Worm (Caenorhabditis elegans) whole organism, early embryonic: ENCODE results near the gene inf-1.

Experiments used
- B0310.2 ChIP-seq: sonication (generic microtip); optimal IDR thresholded peaks from 2 replicates; lab custom pipeline; 2016; ENCODE audit warnings: mild to moderate bottlenecking, missing genetic modification characterization, missing compliant biosample characterization
- F13C5.2 ChIP-seq: sonication (generic microtip); optimal IDR thresholded peaks from 2 replicates; lab custom pipeline; 2017; ENCODE audit warnings: mild to moderate bottlenecking, missing genetic modification characterization, inconsistent platforms, missing compliant biosample characterization
- aly-1 ChIP-seq: sonication (generic microtip); optimal IDR thresholded peaks from 2 replicates; lab custom pipeline; 2016; ENCODE audit warnings: missing genetic modification characterization, missing compliant biosample characterization
- ama-1 ChIP-seq: fragments of 150-350 bp; optimal IDR thresholded peaks from 2 replicates; lab custom pipeline; 2014
- ceh-13 ChIP-seq: fragments of 200-800 bp; sonication (Bioruptor generic); optimal IDR thresholded peaks from 2 replicates; lab custom pipeline; 2018; ENCODE audit warnings: mild to moderate bottlenecking, missing genetic modification characterization, missing compliant biosample characterization
- ceh-36 ChIP-seq: sonication (generic microtip); optimal IDR thresholded peaks from 2 replicates; lab custom pipeline; 2016; ENCODE audit warnings: missing genetic modification characterization, inconsistent platforms, missing compliant biosample characterization
- ets-7 ChIP-seq: sonication (generic microtip); optimal IDR thresholded peaks from 2 replicates; lab custom pipeline; 2016; ENCODE audit warnings: missing genotype, missing genetic modification characterization, missing compliant biosample characterization
- flt-1 ChIP-seq: fragments of 200-800 bp; sonication (Bioruptor generic); IDR thresholded peaks from 2 replicates; pipeline ENCODE4 v1.3.6; 2022; ENCODE audit warnings: missing genetic modification characterization, missing compliant biosample characterization
- hmbx-1 ChIP-seq: sonication (generic microtip); optimal IDR thresholded peaks from 2 replicates; lab custom pipeline; 2016; ENCODE audit warnings: mild to moderate bottlenecking, missing genetic modification characterization, missing compliant biosample characterization
- hmg-4 ChIP-seq: fragments of 200-800 bp; sonication (Bioruptor generic); optimal IDR thresholded peaks from 2 replicates; lab custom pipeline; 2018; ENCODE audit warnings: mild to moderate bottlenecking, missing genetic modification characterization, missing compliant biosample characterization
- hnd-1 ChIP-seq: sonication (generic microtip); optimal IDR thresholded peaks from 2 replicates; lab custom pipeline; 2016; ENCODE audit warnings: missing genetic modification characterization, missing compliant biosample characterization
- pes-1 ChIP-seq: fragments of 200-800 bp; sonication (Bioruptor generic); IDR thresholded peaks from 2 replicates; pipeline ENCODE4 v1.3.6; 2022; ENCODE audit warnings: missing genetic modification reagents, missing genetic modification characterization, missing compliant biosample characterization
- scrt-1 ChIP-seq: fragments of 200-800 bp; sonication (Bioruptor generic); IDR thresholded peaks from 2 replicates; pipeline ENCODE4 v1.3.6; 2022; ENCODE audit warnings: missing genetic modification characterization, missing compliant biosample characterization
- sea-1 ChIP-seq: fragments of 200-800 bp; sonication (Bioruptor generic); conservative IDR thresholded peaks from 2 replicates; pipeline ENCODE4 v1.3.6; 2022; ENCODE audit warnings: missing genetic modification characterization, missing compliant biosample characterization
- tbx-11 ChIP-seq: fragments of 200-800 bp; sonication (Bioruptor generic); IDR thresholded peaks from 2 replicates; pipeline ENCODE4 v1.3.6; 2022; ENCODE audit warnings: missing genetic modification characterization, missing compliant biosample characterization
- tbx-37 ChIP-seq: fragments of 200-800 bp; sonication (Bioruptor generic); conservative IDR thresholded peaks from 2 replicates; pipeline ENCODE4 v1.3.6; 2022; ENCODE audit warnings: missing genetic modification reagents, missing genetic modification characterization, missing compliant biosample characterization
- tra-4 ChIP-seq: sonication (generic microtip); optimal IDR thresholded peaks from 2 replicates; lab custom pipeline; 2017; ENCODE audit warnings: missing genetic modification characterization, missing compliant biosample characterization

The inf-1 gene

DNA sequence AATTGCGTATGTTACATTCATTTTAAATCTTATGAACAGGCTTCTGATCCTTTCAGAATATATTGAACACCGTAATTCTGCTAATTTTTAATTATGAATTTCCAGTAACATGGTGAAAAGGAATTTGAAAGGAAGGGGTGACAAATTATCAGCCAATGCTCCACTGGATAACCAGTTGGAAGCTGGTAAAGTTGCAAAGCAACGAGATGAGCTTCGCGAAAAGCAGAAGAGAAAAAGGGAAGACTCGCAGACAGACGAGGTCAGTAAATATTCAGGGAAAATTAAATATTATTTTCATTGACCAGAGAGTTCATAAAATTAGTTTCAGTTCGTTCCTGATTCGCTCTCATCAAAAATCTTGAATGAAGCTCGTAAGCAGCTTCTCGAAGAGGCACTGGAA, 2.0 kb downstream of the inf-1 start, which contains the start of gene byn-1:
TSS of gene byn-1 (plus strand) at position 106 of the 400 bp plus-strand sequence.
- TF ChIP-seq tbx-11 (GFP tag; lab: Robert Waterston, UW) (no peak), ama-1 (lab: Kevin White, UChicago) (peak; percentile 26)

DNA sequence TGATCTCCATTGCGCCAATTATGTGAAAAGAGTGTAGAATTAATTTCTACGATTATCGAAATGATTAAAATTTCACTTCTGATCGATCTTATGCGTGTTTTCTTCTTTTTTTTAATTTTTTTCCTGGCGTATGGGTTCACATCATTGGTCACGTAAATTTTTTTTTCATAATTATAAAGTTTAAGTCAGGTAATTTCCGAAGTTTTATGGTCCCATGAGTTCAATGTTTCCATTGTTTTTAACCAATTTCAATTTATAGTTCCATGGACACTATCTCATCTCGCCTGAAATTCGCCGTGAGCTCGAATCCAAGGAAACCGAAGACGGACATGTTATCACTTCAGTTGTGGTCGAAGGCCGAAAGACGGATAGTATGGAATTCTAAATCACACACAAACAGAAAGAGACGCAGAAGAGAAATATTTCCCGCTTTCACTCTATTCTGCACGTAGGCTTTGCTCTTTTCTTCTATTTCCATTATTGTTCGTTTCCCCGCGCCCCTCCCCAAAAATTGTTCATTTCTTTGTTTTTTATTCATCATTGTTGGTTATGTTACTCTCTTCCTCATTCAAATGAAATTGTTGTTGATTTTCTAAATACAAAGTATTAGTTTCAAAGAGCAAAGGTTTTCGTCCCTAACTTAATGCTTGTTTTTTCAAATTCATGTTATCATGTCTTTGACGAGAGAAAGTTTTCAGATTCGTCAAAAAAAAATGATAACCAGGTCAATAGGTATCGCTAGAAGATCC, 5.5 kb downstream of the inf-1 start, which contains the start of the genes F57B9.8 and coq-2:
TSS of gene F57B9.8 (minus strand) at position 51 of the 749 bp plus-strand sequence.
TSS of gene coq-2 (plus strand) at position 699 of the 749 bp plus-strand sequence.
- TF ChIP-seq sea-1 (GFP tag; lab: Robert Waterston, UW), result no peak
- TF ChIP-seq ets-7 (tag; lab: Kevin White, UChicago), result no peak
- no peak for TF ChIP-seq pes-1 (GFP tag; lab: Robert Waterston, UW)
- TF ChIP-seq ama-1 (lab: Kevin White, UChicago), result no peak
- TF ChIP-seq tbx-37 (GFP tag; lab: Robert Waterston, UW), result no peak
- TF ChIP-seq hnd-1 (tag; lab: Kevin White, UChicago), result no peak
- no peak for TF ChIP-seq ceh-36
- TF ChIP-seq hmg-4 (GFP tag; lab: Kevin White, UChicago), result no peak
- no peak for TF ChIP-seq B0310.2 (tag; lab: Kevin White, UChicago)
- no peak for TF ChIP-seq aly-1 (tag; lab: Kevin White, UChicago)
- TF ChIP-seq tbx-11 (GFP tag; lab: Robert Waterston, UW), result no peak
- TF ChIP-seq ceh-13 (GFP tag; lab: Kevin White, UChicago), result no peak
- TF ChIP-seq scrt-1, result no peak

- TF ChIP-seq ceh-13 (GFP tag; lab: Kevin White, UChicago) (no peak), ceh-36 (no peak), sea-1 (GFP tag; lab: Robert Waterston, UW) (no peak), pes-1 (GFP tag; lab: Robert Waterston, UW) (no peak), flt-1 (GFP tag; lab: Robert Waterston, UW) (no peak), ets-7 (tag; lab: Kevin White, UChicago) (no peak), tbx-37 (GFP tag; lab: Robert Waterston, UW) (no peak), hmg-4 (GFP tag; lab: Kevin White, UChicago) (no peak), scrt-1 (no peak), aly-1 (tag; lab: Kevin White, UChicago) (no peak), B0310.2 (tag; lab: Kevin White, UChicago) (no peak)
These were observed 9.6 kb downstream of the inf-1 start, which contains the start of gene F57B9.3 for ce11 chrIII:6939523-6939922. Gene F57B9.3, plus strand, starts transcription at chrIII:6939823.

DNA sequence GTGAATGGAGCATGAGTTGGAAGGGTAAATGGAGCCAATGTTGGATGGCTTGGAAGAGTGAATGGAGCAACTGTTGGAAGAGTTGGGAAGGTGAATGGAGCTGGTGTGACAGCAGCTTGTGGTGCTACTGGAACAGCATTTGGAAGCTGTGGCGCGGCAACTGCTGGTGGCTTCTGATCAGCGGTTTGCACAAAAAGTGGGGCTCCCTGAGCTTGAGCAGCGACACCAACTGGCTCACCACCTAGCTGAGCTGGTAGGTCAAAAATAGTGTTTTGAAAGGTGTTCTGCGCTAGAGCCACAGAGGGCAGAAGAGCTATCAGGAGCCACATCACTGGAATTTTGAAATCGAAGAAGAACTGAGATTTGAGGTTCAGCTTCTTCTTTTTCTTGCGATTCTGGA, 15.4 kb downstream of the inf-1 start:
- no peak for TF ChIP-seq tbx-11 (GFP tag; lab: Robert Waterston, UW)
- TF ChIP-seq tra-4, result no peak
- no peak for TF ChIP-seq sea-1 (GFP tag; lab: Robert Waterston, UW)
- TF ChIP-seq F13C5.2 (tag; lab: Kevin White, UChicago), result no peak
- TF ChIP-seq B0310.2 (tag; lab: Kevin White, UChicago), result no peak
- no peak for TF ChIP-seq ceh-13 (GFP tag; lab: Kevin White, UChicago)
- no peak for TF ChIP-seq ama-1 (lab: Kevin White, UChicago)
- no peak for TF ChIP-seq tbx-37 (GFP tag; lab: Robert Waterston, UW)
- TF ChIP-seq ets-7 (tag; lab: Kevin White, UChicago), result no peak
- TF ChIP-seq scrt-1, result no peak
- TF ChIP-seq hmg-4 (GFP tag; lab: Kevin White, UChicago), result no peak
- no peak for TF ChIP-seq flt-1 (GFP tag; lab: Robert Waterston, UW)
- no peak for TF ChIP-seq hmbx-1 (tag; lab: Kevin White, UChicago)
- TF ChIP-seq aly-1 (tag; lab: Kevin White, UChicago), result no peak
- no peak for TF ChIP-seq pes-1 (GFP tag; lab: Robert Waterston, UW)
- TF ChIP-seq hnd-1 (tag; lab: Kevin White, UChicago), result no peak
- TF ChIP-seq ceh-36, result no peak

DNA sequence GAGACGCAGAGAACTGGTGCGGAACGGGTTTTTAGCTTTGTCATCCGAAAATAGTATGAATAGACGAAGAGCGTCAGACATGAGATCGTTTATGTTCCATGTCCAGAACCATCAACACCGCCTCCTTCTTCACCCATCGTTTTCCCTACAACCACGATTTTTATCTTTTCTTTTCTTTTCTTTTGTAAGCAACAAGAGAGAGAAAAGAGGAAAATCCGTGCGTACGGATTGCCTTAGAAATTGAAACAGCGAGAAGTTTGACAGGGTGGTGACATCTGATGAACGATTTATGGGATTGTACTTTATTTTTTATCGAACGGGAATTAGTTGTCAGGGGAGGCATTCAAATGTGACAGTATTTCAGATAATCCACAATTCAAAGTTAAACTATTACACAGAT, 15.8 kb downstream of the inf-1 start, which contains the start of gene abu-13:
TSS of gene abu-13 (minus strand) at position 152 of the 400 bp plus-strand sequence.
- TF ChIP-seq tra-4 (no peak), tbx-37 (GFP tag; lab: Robert Waterston, UW) (no peak), tbx-11 (GFP tag; lab: Robert Waterston, UW) (no peak), scrt-1 (no peak), ceh-36 (no peak), sea-1 (GFP tag; lab: Robert Waterston, UW) (no peak), hnd-1 (tag; lab: Kevin White, UChicago) (no peak), hmbx-1 (tag; lab: Kevin White, UChicago) (no peak), pes-1 (GFP tag; lab: Robert Waterston, UW) (no peak)

DNA sequence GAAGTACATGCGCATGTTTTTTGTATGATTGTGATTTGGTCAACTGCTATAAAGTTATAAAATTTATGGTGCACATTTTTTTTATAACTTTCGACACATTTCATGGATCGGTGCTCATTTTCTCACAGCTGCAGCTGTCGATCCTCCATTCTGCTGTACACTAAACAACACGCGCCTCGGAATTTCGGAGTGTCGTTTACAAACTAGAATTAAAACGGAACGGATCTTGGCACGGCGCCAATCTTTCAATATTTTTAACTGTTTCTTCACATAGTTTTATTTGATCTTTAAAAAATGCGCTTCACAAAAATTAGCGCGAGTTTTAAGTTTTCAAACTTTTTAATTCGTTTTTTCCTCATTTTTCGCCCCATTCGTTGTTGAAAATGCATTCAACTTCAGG, 16.4 kb downstream of the inf-1 start, which contains the start of gene let-711:
TSS of gene let-711 (plus strand) at position 337 of the 400 bp plus-strand sequence.
- TF ChIP-seq ceh-13 (GFP tag; lab: Kevin White, UChicago), result no peak
- no peak for TF ChIP-seq sea-1 (GFP tag; lab: Robert Waterston, UW)
- TF ChIP-seq tbx-11 (GFP tag; lab: Robert Waterston, UW), result no peak
- no peak for TF ChIP-seq flt-1 (GFP tag; lab: Robert Waterston, UW)
- TF ChIP-seq aly-1 (tag; lab: Kevin White, UChicago), result no peak
- no peak for TF ChIP-seq tra-4
- no peak for TF ChIP-seq hnd-1 (tag; lab: Kevin White, UChicago)
- TF ChIP-seq F13C5.2 (tag; lab: Kevin White, UChicago), result no peak
- TF ChIP-seq B0310.2 (tag; lab: Kevin White, UChicago), result no peak
- TF ChIP-seq pes-1 (GFP tag; lab: Robert Waterston, UW), result no peak
- TF ChIP-seq ceh-36, result no peak
- no peak for TF ChIP-seq hmbx-1 (tag; lab: Kevin White, UChicago)
- no peak for TF ChIP-seq tbx-37 (GFP tag; lab: Robert Waterston, UW)
- TF ChIP-seq hmg-4 (GFP tag; lab: Kevin White, UChicago), result no peak
- no peak for TF ChIP-seq ama-1 (lab: Kevin White, UChicago)
- TF ChIP-seq ets-7 (tag; lab: Kevin White, UChicago), result no peak
- TF ChIP-seq scrt-1, result no peak
